Worm (Caenorhabditis elegans) whole organism, L4 larva: ENCODE measurements around the gene meg-2.

Source experiments
- F37D6.2 ChIP-seq: sonication (generic microtip); optimal IDR thresholded peaks from 2 replicates; lab custom pipeline; 2016; ENCODE audit warnings: mild to moderate bottlenecking, missing genetic modification characterization, missing compliant biosample characterization
- T20F7.1 ChIP-seq: fragments of 200-800 bp; sonication (Bioruptor generic); optimal IDR thresholded peaks from 2 replicates; lab custom pipeline; 2018; ENCODE audit warnings: mild to moderate bottlenecking, missing genetic modification characterization, missing compliant biosample characterization
- Y105C5A.15 ChIP-seq: fragments of 200-800 bp; sonication (Bioruptor generic); IDR thresholded peaks from 2 replicates; pipeline ENCODE4 v1.3.6; 2022; ENCODE audit warnings: missing genetic modification characterization, missing compliant biosample characterization
- aha-1 ChIP-seq: fragments of 150-350 bp; peaks from one replicate; lab custom pipeline; 2014; ENCODE audit warnings: missing biosample characterization, missing genetic modification characterization
- ceh-20 ChIP-seq: fragments of 200-800 bp; sonication (Bioruptor generic); IDR thresholded peaks from 2 replicates; pipeline ENCODE4 v1.3.6; 2022; ENCODE audit warnings: missing genetic modification reagents, missing genetic modification characterization, missing compliant biosample characterization
- ces-1 ChIP-seq: fragments of 150-350 bp; sonication (generic microtip); optimal IDR thresholded peaks from 4 replicates; lab custom pipeline; 2014; ENCODE audit warnings: missing biosample characterization, missing genetic modification reagents, missing genetic modification characterization
- daf-16 ChIP-seq, 3 experiments: sonication (generic microtip); optimal IDR thresholded peaks; 2 replicates each; lab custom pipeline; 2016 to 2017; ENCODE audit warnings: missing genetic modification characterization in 3 of 3, missing genetic modification reagents in 3 of 3, mild to moderate bottlenecking in 2 of 3, missing compliant biosample characterization in 2 of 3, missing biosample characterization in 1 of 3, moderate library complexity in 1 of 3
- daf-8 ChIP-seq: fragments of 200-800 bp; sonication (Bioruptor generic); IDR thresholded peaks from 2 replicates; pipeline ENCODE4 v1.3.6; 2022; ENCODE audit warnings: missing genetic modification characterization, missing compliant biosample characterization
- dmd-6 ChIP-seq: fragments of 200-800 bp; sonication (Bioruptor generic); IDR thresholded peaks from 2 replicates; pipeline ENCODE4 v1.3.6; 2022; ENCODE audit warnings: missing genetic modification reagents, missing genetic modification characterization, missing compliant biosample characterization
- dmd-9 ChIP-seq: fragments of 200-800 bp; sonication (Bioruptor generic); IDR thresholded peaks from 2 replicates; pipeline ENCODE4 v1.3.6; 2022; ENCODE audit warnings: missing genetic modification reagents, missing genetic modification characterization, missing compliant biosample characterization
- gei-8 ChIP-seq: fragments of 200-800 bp; sonication (Bioruptor generic); optimal IDR thresholded peaks from 2 replicates; lab custom pipeline; 2018; ENCODE audit warnings: mild to moderate bottlenecking, missing genetic modification characterization, missing compliant biosample characterization
- hlh-11 ChIP-seq: fragments of 200-800 bp; sonication (Bioruptor generic); optimal IDR thresholded peaks from 2 replicates; lab custom pipeline; 2018; ENCODE audit warnings: mild to moderate bottlenecking, missing genetic modification characterization, missing compliant biosample characterization
- lim-7 ChIP-seq: fragments of 200-800 bp; sonication (Bioruptor generic); IDR thresholded peaks from 2 replicates; pipeline ENCODE4 v1.3.6; 2022; ENCODE audit warnings: missing genetic modification characterization, missing compliant biosample characterization
- madf-9 ChIP-seq: fragments of 200-800 bp; sonication (Bioruptor generic); conservative IDR thresholded peaks from 2 replicates; pipeline ENCODE4 v1.3.6; 2022; ENCODE audit warnings: missing genetic modification reagents, missing genetic modification characterization, missing compliant biosample characterization
- nhr-11 ChIP-seq: fragments of 150-350 bp; optimal IDR thresholded peaks from 2 replicates; lab custom pipeline; 2014; ENCODE audit warnings: missing biosample characterization, missing genetic modification characterization
- nhr-28 ChIP-seq: fragments of 150-350 bp; optimal IDR thresholded peaks from 2 replicates; lab custom pipeline; 2014; ENCODE audit warnings: missing biosample characterization, missing genetic modification characterization
- pqm-1 ChIP-seq: sonication (generic microtip); optimal IDR thresholded peaks from 2 replicates; lab custom pipeline; 2017; ENCODE audit warnings: missing biosample characterization, missing genetic modification characterization
- rbr-2 ChIP-seq: sonication (generic microtip); optimal IDR thresholded peaks from 2 replicates; lab custom pipeline; 2016; ENCODE audit warnings: missing genotype, missing genetic modification characterization, missing compliant biosample characterization
- saeg-2 ChIP-seq: fragments of 200-800 bp; sonication (Bioruptor generic); IDR thresholded peaks from 2 replicates; pipeline ENCODE4 v1.3.6; 2022; ENCODE audit warnings: missing genetic modification reagents, missing genetic modification characterization, missing compliant biosample characterization
- spr-3 ChIP-seq: fragments of 200-800 bp; sonication (Bioruptor generic); optimal IDR thresholded peaks from 2 replicates; lab custom pipeline; 2018; ENCODE audit warnings: mild to moderate bottlenecking, missing genetic modification characterization, missing compliant biosample characterization
- tra-1 ChIP-seq: fragments of 200-800 bp; sonication (Bioruptor generic); IDR thresholded peaks from 2 replicates; pipeline ENCODE4 v1.3.6; 2022; ENCODE audit warnings: missing genetic modification reagents, missing genetic modification characterization, missing compliant biosample characterization
- unc-62 ChIP-seq, 3 experiments: fragments of 150-350 bp in 1 of 3; sonication (generic microtip); optimal IDR thresholded peaks in 2 of 3; peaks in 1 of 3; 1 replicate in 1 of 3; 2 replicates in 2 of 3; lab custom pipeline; 2014 to 2017; ENCODE audit warnings: missing biosample characterization in 3 of 3, missing genetic modification characterization in 3 of 3, missing genetic modification reagents in 3 of 3, missing genotype in 1 of 3
- zag-1 ChIP-seq: fragments of 150-350 bp; optimal IDR thresholded peaks from 2 replicates; lab custom pipeline; 2014; ENCODE audit warnings: missing biosample characterization, missing genetic modification characterization

The meg-2 gene

DNA sequence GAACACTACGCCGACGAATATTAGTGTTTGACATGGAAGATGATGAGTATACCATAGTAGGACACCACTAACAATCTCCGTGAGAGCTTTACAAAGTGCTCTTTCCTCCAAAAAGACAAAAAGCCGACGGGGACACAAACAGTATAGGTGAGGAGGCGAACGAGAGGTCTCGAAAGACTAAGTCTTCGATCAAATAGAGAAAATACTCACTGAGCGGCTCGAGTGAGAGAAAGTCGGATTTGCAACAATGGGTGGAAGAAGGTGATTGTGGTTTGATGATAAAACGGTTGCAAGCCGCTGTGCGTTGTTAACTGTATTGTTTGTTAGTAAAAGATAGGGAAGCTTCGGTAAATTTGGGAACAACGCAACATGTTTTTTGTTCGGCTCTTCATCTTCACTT, 43.3 kb downstream of the meg-2 start, which contains the start of gene hlb-1:
Gene hlb-1, minus strand, starts transcription at position 101 of the 400 bp plus-strand sequence.
- TF ChIP-seq lim-7 (GFP tag; lab: Robert Waterston, UW) (no peak), tra-1 (GFP tag; lab: Robert Waterston, UW) (no peak), unc-62 (GFP tag; optimal IDR thresholded peaks at IDR 0.05 in 1 of 2; lab: Kevin White, UChicago) (peak in 1 of 2 experiments; percentile 3), unc-62 (tag; optimal IDR thresholded peaks at IDR 0.05; lab: Kevin White, UChicago) (no peak)

DNA sequence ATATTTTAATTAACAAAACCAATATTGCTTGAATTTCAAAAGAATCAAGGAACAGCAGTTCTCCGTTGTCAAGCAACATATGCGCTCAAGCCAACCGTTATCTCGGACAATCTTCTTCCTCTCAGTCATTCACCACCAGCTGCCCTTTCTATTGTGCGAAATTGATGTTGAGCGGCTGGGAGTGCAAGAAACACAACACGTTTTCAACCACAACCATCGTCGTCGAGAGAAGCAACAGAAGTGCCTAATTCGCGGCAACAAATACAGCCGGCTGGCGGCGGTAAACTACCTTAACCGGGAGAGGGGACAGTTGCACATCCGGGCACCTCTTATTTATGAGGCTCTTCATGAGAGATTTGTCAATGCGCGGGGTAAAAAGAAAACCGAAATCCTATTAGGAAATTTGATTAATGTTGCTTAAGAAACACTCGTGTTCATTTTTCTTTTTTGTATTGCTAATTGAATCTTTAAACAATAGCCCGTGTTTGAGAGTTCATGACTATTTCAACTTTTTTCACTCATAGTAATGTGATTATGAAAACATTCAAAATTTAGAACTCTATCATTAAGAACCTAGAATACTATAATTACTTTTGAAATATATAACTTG, 44.1 kb downstream of the meg-2 start:
- TF ChIP-seq aha-1 (tag; lab: Kevin White, UChicago): peak; percentile 40
- TF ChIP-seq rbr-2 (tag; lab: Kevin White, UChicago): no peak
- TF ChIP-seq, all 104 proteins: peak for 1

DNA sequence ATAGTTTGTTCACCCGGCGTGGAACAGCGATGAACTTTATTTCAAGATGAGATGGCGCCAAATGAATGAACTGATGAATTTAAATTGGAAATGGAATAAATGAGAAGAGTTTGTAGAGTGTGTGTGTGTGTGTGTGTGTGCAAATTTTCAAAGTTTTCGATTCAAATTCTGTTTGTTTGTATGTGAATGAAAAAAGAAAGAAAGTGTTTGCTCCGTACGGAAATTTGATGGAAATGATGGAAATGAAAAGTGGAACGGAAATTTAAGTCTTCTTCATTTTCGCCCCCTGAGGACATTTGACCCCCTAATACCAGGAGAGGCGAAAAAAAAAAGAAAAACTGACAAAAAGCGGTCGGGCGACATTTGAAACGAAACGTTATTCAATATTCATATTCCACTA, 47.8 kb downstream of the meg-2 start:
- peak; percentile 92 for TF ChIP-seq aha-1 (tag; lab: Kevin White, UChicago)
- no peak for TF ChIP-seq gei-8 (GFP tag; lab: Kevin White, UChicago)
- no peak for TF ChIP-seq daf-8 (GFP tag; lab: Robert Waterston, UW)

DNA sequence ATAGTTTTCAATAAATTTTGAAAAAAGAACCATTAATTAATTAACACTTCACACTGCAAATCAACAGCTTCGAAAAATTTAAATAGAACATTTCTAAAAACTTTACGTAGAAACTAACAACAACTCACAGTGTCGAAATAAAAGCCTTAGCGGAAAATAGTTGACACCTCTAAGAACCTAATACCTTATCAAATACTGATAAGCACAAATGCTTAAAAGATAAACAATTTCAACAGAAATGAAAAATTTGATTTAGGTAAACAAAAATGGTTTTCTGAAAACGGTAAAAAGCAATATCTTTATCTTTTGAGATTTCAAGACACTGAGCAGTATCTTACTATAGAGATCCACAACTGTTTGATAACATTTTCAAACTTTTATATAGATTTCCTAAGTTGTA, 49.1 kb downstream of the meg-2 start:
- TF ChIP-seq Y105C5A.15 (GFP tag; lab: Robert Waterston, UW) (no peak), spr-3 (GFP tag; lab: Kevin White, UChicago) (no peak), daf-16 (GFP tag; optimal IDR thresholded peaks at IDR 0.05; lab: Kevin White, UChicago) (no peak), daf-16 (tag; optimal IDR thresholded peaks at IDR 0.05; lab: Kevin White, UChicago) (peak; percentile 75), madf-9 (GFP tag; lab: Robert Waterston, UW) (no peak), zag-1 (tag; lab: Kevin White, UChicago) (no peak), F37D6.2 (tag; lab: Kevin White, UChicago) (no peak), pqm-1 (peak; percentile 15), unc-62 (GFP tag; optimal IDR thresholded peaks at IDR 0.05 in 1 of 2; lab: Kevin White, UChicago) (peak in 1 of 2 experiments; percentile 59), unc-62 (tag; optimal IDR thresholded peaks at IDR 0.05; lab: Kevin White, UChicago) (no peak)

DNA sequence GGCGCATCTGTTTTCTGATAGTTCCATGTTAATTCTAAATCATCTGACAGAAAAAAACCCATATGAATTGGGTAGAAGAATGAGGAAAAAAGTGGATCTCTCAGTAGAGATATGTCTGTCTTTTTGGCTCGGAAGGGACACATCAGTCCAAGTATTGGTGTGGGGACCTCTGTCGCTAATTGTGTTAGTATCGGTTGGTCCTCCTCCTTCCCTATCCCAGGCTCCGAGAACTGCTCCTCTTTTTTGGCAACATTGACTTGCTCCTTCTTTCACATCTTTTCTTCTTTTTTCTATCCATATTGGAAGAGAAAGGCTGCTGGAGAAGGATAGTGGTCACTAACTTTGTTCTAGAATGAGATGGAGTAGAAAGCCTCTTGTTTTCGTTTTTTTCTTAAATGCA, 50.0 kb downstream of the meg-2 start:
- no peak for TF ChIP-seq dmd-9 (GFP tag; lab: Robert Waterston, UW)
- TF ChIP-seq ces-1 (GFP tag; lab: Kevin White, UChicago): peak; percentile 43
- no peak for TF ChIP-seq dmd-6 (GFP tag; lab: Robert Waterston, UW)
- TF ChIP-seq unc-62 (GFP tag; optimal IDR thresholded peaks at IDR 0.05 in 1 of 2; lab: Kevin White, UChicago): peak in 1 of 2 experiments; percentile 47
- no peak for TF ChIP-seq unc-62 (tag; optimal IDR thresholded peaks at IDR 0.05; lab: Kevin White, UChicago)

DNA sequence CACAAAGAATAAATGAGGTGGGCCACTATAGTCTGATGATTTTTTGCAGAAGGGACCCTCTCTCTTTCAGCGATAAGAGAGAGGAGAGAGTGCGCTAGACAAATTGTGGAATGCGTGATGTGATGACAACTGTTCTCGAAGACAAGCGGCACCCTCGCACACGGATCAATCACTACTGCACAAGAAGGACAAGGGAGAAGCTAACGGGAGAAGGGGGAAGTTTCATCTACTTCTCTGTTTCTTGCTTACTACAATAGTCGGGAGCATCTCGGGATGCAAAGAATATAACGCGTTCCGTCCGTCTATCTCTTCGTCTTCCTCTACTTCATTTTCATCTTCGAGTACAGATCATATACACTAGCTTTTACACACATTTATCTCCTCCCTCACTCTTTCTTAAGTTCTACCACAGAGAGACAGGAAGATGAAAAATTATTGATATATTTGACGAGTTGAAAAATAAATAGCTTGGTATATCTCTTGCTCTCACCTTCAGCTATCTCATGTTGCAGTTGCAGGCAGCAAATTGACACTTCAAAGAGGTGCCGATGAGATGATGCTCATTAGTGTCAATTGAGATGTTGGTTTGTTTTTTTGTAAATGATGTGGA, 52.5 kb downstream of the meg-2 start:
- TF ChIP-seq daf-16 (GFP tag; optimal IDR thresholded peaks at IDR 0.05; lab: Kevin White, UChicago): peak in 1 of 2 experiments; percentile 85
- no peak for TF ChIP-seq daf-16 (tag; optimal IDR thresholded peaks at IDR 0.05; lab: Kevin White, UChicago)
- 0 out of 2 replicates have a peak, but pooled peaks have one; percentile 52 for TF ChIP-seq tra-1 (GFP tag; lab: Robert Waterston, UW)
- peak; percentile 6 for TF ChIP-seq nhr-28 (tag; lab: Kevin White, UChicago)
- TF ChIP-seq madf-9 (GFP tag; lab: Robert Waterston, UW): no peak
- TF ChIP-seq T20F7.1: no peak
- peak; percentile 42 for TF ChIP-seq hlh-11 (tag; lab: Kevin White, UChicago)
- peak; percentile 87 for TF ChIP-seq aha-1 (tag; lab: Kevin White, UChicago)
- TF ChIP-seq nhr-11 (tag; lab: Kevin White, UChicago): peak; percentile 46
- TF ChIP-seq saeg-2 (GFP tag; lab: Robert Waterston, UW): no peak
- 0 out of 2 replicates have a peak, but pooled peaks have one; percentile 29 for TF ChIP-seq ceh-20 (GFP tag; lab: Robert Waterston, UW)
- peak in 1 of 2 experiments; percentile 64 for TF ChIP-seq unc-62 (GFP tag; optimal IDR thresholded peaks at IDR 0.05 in 1 of 2; lab: Kevin White, UChicago)
- TF ChIP-seq unc-62 (tag; optimal IDR thresholded peaks at IDR 0.05; lab: Kevin White, UChicago): no peak
